Worm (Caenorhabditis elegans): ENCODE results near the gene Y48G9A.9.

- TF ChIP-seq madf-2 (tag; optimal IDR thresholded peaks at IDR 0.05) (no peak), elt-2 (tag; optimal IDR thresholded peaks at IDR 0.05) (no peak), ceh-48 (tag; optimal IDR thresholded peaks at IDR 0.05) (no peak)
Measured at ce11 chrIII:2117541-2117940, 25.0 kb downstream of the Y48G9A.9 start, which contains the start of gene Y48G9A.6.
